Fruit fly (Drosophila melanogaster) whole organism, embryonic: ENCODE results near the gene Psn.

Experiments used
- Atf3 ChIP-seq: fragments of 200-800 bp; sonication (Bioruptor generic); optimal IDR thresholded peaks from 3 replicates; lab custom pipeline; 2016; ENCODE audit warnings: missing biosample characterization, missing genetic modification characterization
- CG10209 ChIP-seq: fragments of 200-800 bp; sonication (Bioruptor generic); optimal IDR thresholded peaks from 3 replicates; lab custom pipeline; 2017; ENCODE audit warnings: missing biosample characterization, mild to moderate bottlenecking, missing genetic modification characterization, missing genetic modification reagents
- CG10267 ChIP-seq: fragments of 200-800 bp; sonication (Bioruptor generic); optimal IDR thresholded peaks from 2 replicates; lab custom pipeline; 2018; ENCODE audit warnings: missing biosample characterization, mild to moderate bottlenecking, missing genetic modification characterization, moderate library complexity
- CG10431 ChIP-seq: fragments of 200-800 bp; sonication (Bioruptor generic); optimal IDR thresholded peaks from 3 replicates; lab custom pipeline; 2018; ENCODE audit warnings: missing biosample characterization, mild to moderate bottlenecking, missing genetic modification characterization
- CG11085 ChIP-seq: fragments of 200-800 bp; sonication (Bioruptor generic); IDR thresholded peaks from 2 replicates; pipeline ENCODE4 v1.3.6; 2022; ENCODE audit warnings: missing biosample characterization, missing genetic modification characterization
- CG11398 ChIP-seq: fragments of 200-800 bp; sonication (Bioruptor generic); optimal IDR thresholded peaks from 2 replicates; lab custom pipeline; 2016; ENCODE audit warnings: missing biosample characterization, missing genetic modification characterization
- CG12769 ChIP-seq: fragments of 200-800 bp; sonication (Bioruptor generic); optimal IDR thresholded peaks from 2 replicates; lab custom pipeline; 2019; ENCODE audit warnings: missing biosample characterization, mild to moderate bottlenecking, missing genetic modification characterization, moderate library complexity
- CG13775 ChIP-seq: fragments of 200-800 bp; sonication (Bioruptor generic); optimal IDR thresholded peaks from 3 replicates; lab custom pipeline; 2017; ENCODE audit warnings: missing biosample characterization, mild to moderate bottlenecking, missing genetic modification characterization
- CG14441 ChIP-seq: fragments of 200-800 bp; sonication (Bioruptor generic); IDR thresholded peaks from 2 replicates; pipeline ENCODE4 v1.3.6; 2022; ENCODE audit warnings: missing biosample characterization, missing genetic modification characterization
- CG14710 ChIP-seq: fragments of 200-800 bp; sonication (Bioruptor generic); optimal IDR thresholded peaks from 3 replicates; lab custom pipeline; 2019; ENCODE audit warnings: missing biosample characterization, mild to moderate bottlenecking, missing genetic modification characterization, moderate library complexity
- CG1647 ChIP-seq: fragments of 200-800 bp; sonication (Bioruptor generic); optimal IDR thresholded peaks from 3 replicates; lab custom pipeline; 2016; ENCODE audit warnings: missing biosample characterization, missing genetic modification characterization
- CG18619 ChIP-seq: fragments of 200-800 bp; sonication (Bioruptor generic); optimal IDR thresholded peaks from 3 replicates; lab custom pipeline; 2017; ENCODE audit warnings: missing biosample characterization, mild to moderate bottlenecking, missing genetic modification characterization
- CG31441 ChIP-seq: fragments of 200-800 bp; sonication (Bioruptor generic); IDR thresholded peaks from 2 replicates; pipeline ENCODE4 v1.3.6; 2022; ENCODE audit warnings: missing biosample characterization, missing genetic modification characterization
- CG4360 ChIP-seq: fragments of 200-800 bp; sonication (Bioruptor generic); IDR thresholded peaks from 2 replicates; pipeline ENCODE4 v1.3.6; 2022; ENCODE audit warnings: missing biosample characterization, missing genetic modification characterization
- CG4424 ChIP-seq: fragments of 200-800 bp; sonication (Bioruptor generic); optimal IDR thresholded peaks from 3 replicates; lab custom pipeline; 2016; ENCODE audit warnings: missing biosample characterization, missing genetic modification characterization
- CG6254 ChIP-seq: fragments of 200-800 bp; sonication (Bioruptor generic); optimal IDR thresholded peaks from 3 replicates; lab custom pipeline; 2017; ENCODE audit warnings: mild to moderate bottlenecking, missing biosample characterization, missing genetic modification reagents, missing genetic modification characterization
- CG6683 ChIP-seq: fragments of 200-800 bp; sonication (Bioruptor generic); optimal IDR thresholded peaks from 2 replicates; lab custom pipeline; 2017; ENCODE audit warnings: missing biosample characterization, mild to moderate bottlenecking, missing genetic modification characterization, missing genetic modification reagents
- CG7786 ChIP-seq: fragments of 200-800 bp; sonication (Bioruptor generic); optimal IDR thresholded peaks from 2 replicates; lab custom pipeline; 2016; ENCODE audit warnings: missing biosample characterization, missing genetic modification characterization
- CG9215 ChIP-seq: fragments of 200-800 bp; sonication (Bioruptor generic); IDR thresholded peaks from 2 replicates; pipeline ENCODE4 v1.3.6; 2022; ENCODE audit warnings: missing biosample characterization, missing genetic modification characterization
- Camta ChIP-seq: fragments of 200-800 bp; sonication (Bioruptor generic); optimal IDR thresholded peaks from 2 replicates; lab custom pipeline; 2016; ENCODE audit warnings: missing biosample characterization, missing genetic modification characterization
- D ChIP-seq, 2 experiments: fragments of 200-800 bp in 1 of 2; fragments of >200 bp in 1 of 2; sonication (Bioruptor generic) in 1 of 2; optimal IDR thresholded peaks; 2 replicates in 1 of 2; 3 replicates in 1 of 2; lab custom pipeline; 2017; ENCODE audit warnings: mild to moderate bottlenecking in 1 of 2, missing biosample characterization in 1 of 2, missing genetic modification characterization in 1 of 2, missing genetic modification reagents in 1 of 2
- Doc2 ChIP-seq: fragments of 200-800 bp; sonication (Bioruptor generic); IDR thresholded peaks from 2 replicates; pipeline ENCODE4 v1.3.6; 2022; ENCODE audit warnings: missing biosample characterization, missing genetic modification characterization
- Gug ChIP-seq: fragments of 200-800 bp; sonication (Bioruptor generic); IDR thresholded peaks from 4 replicates; pipeline ENCODE4 v1.3.6; 2022; ENCODE audit warnings: missing biosample characterization, missing genetic modification characterization
- HLH54F ChIP-seq: fragments of 200-800 bp; sonication (Bioruptor generic); optimal IDR thresholded peaks from 3 replicates; lab custom pipeline; 2016; ENCODE audit warnings: missing biosample characterization, missing genetic modification characterization
- Hr39 ChIP-seq: fragments of >200 bp; optimal IDR thresholded peaks from 2 replicates; lab custom pipeline; 2017
- Lpt ChIP-seq: fragments of >200 bp; optimal IDR thresholded peaks from 2 replicates; lab custom pipeline; 2018; ENCODE audit warnings: missing biosample characterization, missing genetic modification characterization
- MBD-R2 ChIP-seq: fragments of 200-800 bp; sonication (Bioruptor generic); IDR thresholded peaks from 2 replicates; pipeline ENCODE4 v1.3.6; 2022; ENCODE audit warnings: missing biosample characterization, missing genetic modification characterization
- Mad ChIP-seq: fragments of 200-800 bp; sonication (Bioruptor generic); optimal IDR thresholded peaks from 2 replicates; lab custom pipeline; 2016; ENCODE audit warnings: missing biosample characterization, missing genetic modification characterization
- NFAT ChIP-seq: fragments of 200-800 bp; sonication (Bioruptor generic); IDR thresholded peaks from 2 replicates; pipeline ENCODE4 v1.3.6; 2022; ENCODE audit warnings: missing biosample characterization, missing genetic modification characterization
- Sin3A ChIP-seq: fragments of >200 bp; optimal IDR thresholded peaks from 2 replicates; lab custom pipeline; 2018
- Spps ChIP-seq: fragments of 200-800 bp; sonication (Bioruptor generic); optimal IDR thresholded peaks from 2 replicates; lab custom pipeline; 2018; ENCODE audit warnings: missing biosample characterization, mild to moderate bottlenecking, missing genetic modification characterization
- Vsx1 ChIP-seq: fragments of 200-800 bp; sonication (Bioruptor generic); optimal IDR thresholded peaks from 2 replicates; lab custom pipeline; 2017; ENCODE audit warnings: missing biosample characterization, mild to moderate bottlenecking, missing genetic modification characterization, missing genetic modification reagents
- abd-A ChIP-seq: fragments of 200-800 bp; sonication (Bioruptor generic); optimal IDR thresholded peaks from 3 replicates; lab custom pipeline; 2019; ENCODE audit warnings: missing biosample characterization, mild to moderate bottlenecking, missing genetic modification characterization, moderate library complexity
- ase ChIP-seq: fragments of 200-800 bp; sonication (Bioruptor generic); IDR thresholded peaks from 3 replicates; pipeline ENCODE4 v1.3.6; 2022; ENCODE audit warnings: missing biosample characterization, missing genetic modification characterization
- cas ChIP-seq: fragments of 200-800 bp; sonication (Bioruptor generic); IDR thresholded peaks from 2 replicates; pipeline ENCODE4 v1.3.6; 2022; ENCODE audit warnings: missing biosample characterization, missing genetic modification characterization
- danr ChIP-seq: fragments of 200-800 bp; sonication (Bioruptor generic); IDR thresholded peaks from 2 replicates; pipeline ENCODE4 v1.3.6; 2022; ENCODE audit warnings: missing biosample characterization, missing genetic modification characterization
- eyg ChIP-seq: fragments of 200-800 bp; sonication (Bioruptor generic); optimal IDR thresholded peaks from 3 replicates; lab custom pipeline; 2016; ENCODE audit warnings: missing biosample characterization, missing genetic modification characterization
- fd3F ChIP-seq: fragments of 200-800 bp; sonication (Bioruptor generic); optimal IDR thresholded peaks from 2 replicates; lab custom pipeline; 2018; ENCODE audit warnings: missing biosample characterization, mild to moderate bottlenecking, missing genetic modification characterization, moderate library complexity
- ftz-f1 ChIP-seq: fragments of 200-800 bp; sonication (Bioruptor generic); optimal IDR thresholded peaks from 2 replicates; lab custom pipeline; 2016; ENCODE audit warnings: missing biosample characterization, missing genetic modification characterization
- gem ChIP-seq: fragments of 200-800 bp; sonication (Bioruptor generic); optimal IDR thresholded peaks from 2 replicates; lab custom pipeline; 2019; ENCODE audit warnings: missing biosample characterization, mild to moderate bottlenecking, missing genetic modification characterization, moderate library complexity
- inv ChIP-seq: fragments of 200-800 bp; sonication (Bioruptor generic); IDR thresholded peaks from 2 replicates; pipeline ENCODE4 v1.3.6; 2022; ENCODE audit warnings: missing biosample characterization, missing genetic modification characterization; ENCODE audit not compliant: partially characterized antibody
- klu ChIP-seq: fragments of 200-800 bp; sonication (Bioruptor generic); IDR thresholded peaks from 2 replicates; pipeline ENCODE4 v1.3.6; 2022; ENCODE audit warnings: missing biosample characterization, missing genetic modification characterization
- lab ChIP-seq: fragments of 200-800 bp; sonication (Bioruptor generic); optimal IDR thresholded peaks from 3 replicates; lab custom pipeline; 2017; ENCODE audit warnings: missing biosample characterization, missing genetic modification characterization, mild to moderate bottlenecking, moderate library complexity, missing genetic modification reagents
- onecut ChIP-seq: fragments of 200-800 bp; sonication (Bioruptor generic); IDR thresholded peaks from 2 replicates; pipeline ENCODE4 v1.3.6; 2022; ENCODE audit warnings: missing biosample characterization, missing genetic modification characterization
- prd ChIP-seq, 3 experiments: fragments of >200 bp in 2 of 3; fragments of 200-800 bp in 1 of 3; sonication (Bioruptor generic) in 1 of 3; optimal IDR thresholded peaks in 2 of 3; IDR thresholded peaks in 1 of 3; 2 replicates in 2 of 3; 3 replicates in 1 of 3; pipeline versions ENCODE4 v1.3.6 to Lab custom; 2017 to 2022; ENCODE audit warnings: missing biosample characterization in 1 of 3, missing genetic modification characterization in 1 of 3
- pros ChIP-seq: fragments of 200-800 bp; sonication (Bioruptor generic); optimal IDR thresholded peaks from 3 replicates; lab custom pipeline; 2019; ENCODE audit warnings: missing biosample characterization, mild to moderate bottlenecking, missing genetic modification characterization, moderate library complexity
- sim ChIP-seq: fragments of 200-800 bp; sonication (Bioruptor generic); IDR thresholded peaks from 2 replicates; pipeline ENCODE4 v1.3.6; 2022; ENCODE audit warnings: missing biosample characterization, missing genetic modification characterization
- trem ChIP-seq: fragments of 200-800 bp; optimal IDR thresholded peaks from 3 replicates; lab custom pipeline; 2019; ENCODE audit warnings: missing biosample characterization, mild to moderate bottlenecking, missing genetic modification characterization, moderate library complexity
- zf30C ChIP-seq: fragments of 200-800 bp; sonication (Bioruptor generic); optimal IDR thresholded peaks from 3 replicates; lab custom pipeline; 2018; ENCODE audit warnings: missing biosample characterization, mild to moderate bottlenecking, missing genetic modification characterization

Gene Psn

dm6 chr3L:20444815-20445519 lies 12.7 kb downstream of the Psn start (continued):
- TF ChIP-seq fd3F (GFP tag; lab: Kevin White, UChicago) (peak; percentile 79), CG10267 (tag; lab: Kevin White, UChicago) (peak; percentile 79), CG10431 (GFP tag; lab: Kevin White, UChicago) (no peak), CG6683 (GFP tag; lab: Kevin White, UChicago) (peak; percentile 68), CG14710 (tag; lab: Kevin White, UChicago) (peak; percentile 70), CG18619 (peak; percentile 78), abd-A (tag; lab: Kevin White, UChicago) (no peak), cas (GFP tag; lab: Robert Waterston, UW) (peak; percentile 73), inv (GFP tag; lab: Robert Waterston, UW) (no peak), CG9215 (peak; percentile 76), CG11398 (GFP tag; lab: Kevin White, UChicago) (no peak), MBD-R2 (GFP tag; lab: Robert Waterston, UW) (peak; percentile 80), CG13775 (GFP tag; lab: Kevin White, UChicago) (peak; percentile 79), CG11085 (GFP tag; lab: Robert Waterston, UW) (peak; percentile 73), prd (optimal IDR thresholded peaks at IDR 0.05; lab: Kevin White, UChicago) (no peak), prd (GFP tag; IDR thresholded peaks at IDR 0.05; lab: Robert Waterston, UW) (peak; percentile 94), CG31441 (GFP tag; lab: Robert Waterston, UW) (peak; percentile 89), CG12769 (peak; percentile 85), danr (GFP tag; lab: Robert Waterston, UW) (peak; percentile 66; the same call in 1 of the 2 replicates), CG10209 (GFP tag; lab: Kevin White, UChicago) (peak; percentile 83), CG4360 (peak; percentile 52), Atf3 (GFP tag; lab: Kevin White, UChicago) (peak; percentile 17), CG1647 (GFP tag; lab: Kevin White, UChicago) (no peak), Spps (peak; percentile 66), CG4424 (GFP tag; lab: Kevin White, UChicago) (peak; percentile 88), NFAT (GFP tag; lab: Robert Waterston, UW) (peak; percentile 80), Sin3A (lab: Kevin White, UChicago) (no peak), pros (GFP tag; lab: Kevin White, UChicago) (no peak), zf30C (GFP tag; lab: Kevin White, UChicago) (no peak), Mad (GFP tag; lab: Kevin White, UChicago) (peak; percentile 54), trem (peak; percentile 71), Doc2 (GFP tag; lab: Robert Waterston, UW) (peak; percentile 78; the same call in 1 of the 2 replicates), eyg (peak; percentile 49), Vsx1 (GFP tag; lab: Kevin White, UChicago) (peak; percentile 75), D (optimal IDR thresholded peaks at IDR 0.05; lab: Kevin White, UChicago) (no peak), D (GFP tag; optimal IDR thresholded peaks at IDR 0.05; lab: Kevin White, UChicago) (peak; percentile 80), onecut (GFP tag; lab: Robert Waterston, UW) (peak; percentile 75), CG7786 (GFP tag; lab: Kevin White, UChicago) (no peak), Lpt (no peak), sim (GFP tag; lab: Robert Waterston, UW) (peak; percentile 86), lab (GFP tag; lab: Kevin White, UChicago) (peak; percentile 92), ftz-f1 (GFP tag; lab: Kevin White, UChicago) (peak; percentile 3), klu (GFP tag; lab: Robert Waterston, UW) (peak; percentile 79), ase (GFP tag; lab: Robert Waterston, UW) (peak; percentile 94), gem (tag; lab: Kevin White, UChicago) (peak; percentile 92), HLH54F (GFP tag; lab: Kevin White, UChicago) (peak; percentile 32), CG14441 (GFP tag; lab: Robert Waterston, UW) (peak; percentile 94), Hr39 (lab: Kevin White, UChicago) (no peak), CG6254 (peak; percentile 84), Camta (GFP tag; lab: Kevin White, UChicago) (peak; percentile 40), Gug (GFP tag; lab: Robert Waterston, UW) (peak; percentile 82)
